Fruit fly (Drosophila melanogaster) whole organism, prepupa: ENCODE measurements around the gene CG32599.

Experiments used
- Blimp-1 ChIP-seq: fragments of 200-800 bp; sonication (Bioruptor generic); optimal IDR thresholded peaks from 3 replicates; lab custom pipeline; 2017; ENCODE audit warnings: missing biosample characterization, missing genetic modification characterization, mild to moderate bottlenecking, moderate library complexity, missing genetic modification reagents
- CG11294 ChIP-seq: fragments of 200-800 bp; sonication (Bioruptor generic); IDR thresholded peaks from 2 replicates; pipeline ENCODE4 v1.3.6; 2022; ENCODE audit warnings: missing biosample characterization, missing genetic modification characterization
- CG11762 ChIP-seq: fragments of 200-800 bp; sonication (Bioruptor generic); optimal IDR thresholded peaks from 3 replicates; lab custom pipeline; 2016; ENCODE audit warnings: missing biosample characterization, missing genetic modification characterization; ENCODE audit not compliant: insufficient read depth
- CG15336 ChIP-seq: fragments of 200-800 bp; sonication (Bioruptor generic); IDR thresholded peaks from 2 replicates; pipeline ENCODE4 v1.3.6; 2022; ENCODE audit warnings: missing biosample characterization, missing genetic modification characterization
- CG1621 ChIP-seq: fragments of 200-800 bp; sonication (Bioruptor generic); optimal IDR thresholded peaks from 3 replicates; lab custom pipeline; 2018; ENCODE audit warnings: missing biosample characterization, mild to moderate bottlenecking, missing genetic modification characterization
- CG16779 ChIP-seq: fragments of 200-800 bp; sonication (Bioruptor generic); optimal IDR thresholded peaks from 3 replicates; lab custom pipeline; 2017; ENCODE audit warnings: missing biosample characterization, mild to moderate bottlenecking, missing genetic modification characterization
- CG3032 ChIP-seq: fragments of 200-800 bp; optimal IDR thresholded peaks from 2 replicates; lab custom pipeline; 2019; ENCODE audit warnings: missing biosample characterization, mild to moderate bottlenecking, missing genetic modification characterization, moderate library complexity
- CG31627 ChIP-seq: fragments of 200-800 bp; sonication (Bioruptor generic); optimal IDR thresholded peaks from 3 replicates; lab custom pipeline; 2016; ENCODE audit warnings: missing biosample characterization, missing genetic modification characterization
- CG34406 ChIP-seq: fragments of 200-800 bp; sonication (Bioruptor generic); optimal IDR thresholded peaks from 3 replicates; lab custom pipeline; 2016; ENCODE audit warnings: missing biosample characterization, missing genetic modification characterization
- CG3919 ChIP-seq: fragments of 200-800 bp; sonication (Bioruptor generic); optimal IDR thresholded peaks from 3 replicates; lab custom pipeline; 2016; ENCODE audit warnings: missing biosample characterization, missing genetic modification characterization
- CG6163 ChIP-seq: fragments of 200-800 bp; sonication (Bioruptor generic); IDR thresholded peaks from 3 replicates; pipeline ENCODE4 v1.3.6; 2022; ENCODE audit warnings: missing biosample characterization, missing genetic modification characterization
- CG6276 ChIP-seq: fragments of 200-800 bp; sonication (Bioruptor generic); optimal IDR thresholded peaks from 2 replicates; lab custom pipeline; 2017; ENCODE audit warnings: missing biosample characterization, mild to moderate bottlenecking, missing genetic modification characterization
- CG6808 ChIP-seq: fragments of 200-800 bp; sonication (Bioruptor generic); optimal IDR thresholded peaks from 3 replicates; lab custom pipeline; 2017; ENCODE audit warnings: missing biosample characterization, missing genetic modification characterization, mild to moderate bottlenecking, moderate library complexity, missing genetic modification reagents
- CG6854 ChIP-seq: fragments of 200-800 bp; sonication (Bioruptor generic); optimal IDR thresholded peaks from 2 replicates; lab custom pipeline; 2017; ENCODE audit warnings: missing biosample characterization, mild to moderate bottlenecking, missing genetic modification characterization
- CG8119 ChIP-seq: fragments of 200-800 bp; sonication (Bioruptor generic); IDR thresholded peaks from 3 replicates; pipeline ENCODE4 v1.3.6; 2022; ENCODE audit warnings: missing biosample characterization, missing genetic modification characterization
- CG9139 ChIP-seq: fragments of 200-800 bp; sonication (Bioruptor generic); optimal IDR thresholded peaks from 3 replicates; lab custom pipeline; 2017; ENCODE audit warnings: missing biosample characterization, mild to moderate bottlenecking, missing genetic modification characterization
- Eip75B ChIP-seq: fragments of 200-800 bp; sonication (Bioruptor generic); optimal IDR thresholded peaks from 3 replicates; lab custom pipeline; 2016; ENCODE audit warnings: missing biosample characterization, missing genetic modification characterization
- Eip78C ChIP-seq: fragments of 200-800 bp; sonication (Bioruptor generic); peaks from one replicate; lab custom pipeline; 2016; ENCODE audit warnings: missing biosample characterization, missing genetic modification characterization
- Ets21C ChIP-seq: fragments of 200-800 bp; sonication (Bioruptor generic); optimal IDR thresholded peaks from 3 replicates; lab custom pipeline; 2016; ENCODE audit warnings: missing biosample characterization, missing genetic modification characterization
- Gug ChIP-seq: fragments of 200-800 bp; sonication (Bioruptor generic); IDR thresholded peaks from 2 replicates; pipeline ENCODE4 v1.3.6; 2022; ENCODE audit warnings: missing biosample characterization, missing genetic modification characterization
- Hr38 ChIP-seq: sonication (Bioruptor generic); optimal IDR thresholded peaks from 2 replicates; lab custom pipeline; 2016; ENCODE audit warnings: missing biosample characterization, missing genetic modification characterization
- Met ChIP-seq: fragments of 200-800 bp; sonication (Bioruptor generic); optimal IDR thresholded peaks from 3 replicates; lab custom pipeline; 2016; ENCODE audit warnings: missing biosample characterization, missing genetic modification characterization
- Smox ChIP-seq: fragments of 200-800 bp; sonication (Bioruptor generic); optimal IDR thresholded peaks from 3 replicates; lab custom pipeline; 2016; ENCODE audit warnings: missing biosample characterization, missing genetic modification characterization
- Sox102F ChIP-seq: fragments of 200-800 bp; sonication (Bioruptor generic); optimal IDR thresholded peaks from 2 replicates; lab custom pipeline; 2016; ENCODE audit warnings: missing biosample characterization, mild to moderate bottlenecking, missing genetic modification characterization
- Sox14 ChIP-seq: fragments of 200-800 bp; sonication (Bioruptor generic); optimal IDR thresholded peaks from 3 replicates; lab custom pipeline; 2016; ENCODE audit warnings: missing biosample characterization, missing genetic modification characterization
- achi ChIP-seq: fragments of 200-800 bp; sonication (Bioruptor generic); optimal IDR thresholded peaks from 3 replicates; lab custom pipeline; 2016; ENCODE audit warnings: missing biosample characterization, missing genetic modification characterization
- acj6 ChIP-seq: fragments of 200-800 bp; sonication (Bioruptor generic); optimal IDR thresholded peaks from 3 replicates; lab custom pipeline; 2016; ENCODE audit warnings: missing biosample characterization, missing genetic modification characterization
- dsx ChIP-seq: fragments of 200-800 bp; optimal IDR thresholded peaks from 3 replicates; lab custom pipeline; 2019; ENCODE audit warnings: missing biosample characterization, mild to moderate bottlenecking, missing genetic modification characterization, moderate library complexity; ENCODE audit not compliant: poor library complexity, severe bottlenecking
- eg ChIP-seq: fragments of 200-800 bp; sonication (Bioruptor generic); IDR thresholded peaks from 3 replicates; pipeline ENCODE4 v1.3.6; 2022; ENCODE audit warnings: missing biosample characterization, missing genetic modification characterization
- fd85E ChIP-seq: fragments of 200-800 bp; sonication (Bioruptor generic); optimal IDR thresholded peaks from 3 replicates; lab custom pipeline; 2016; ENCODE audit warnings: missing biosample characterization, missing genetic modification characterization
- fkh ChIP-seq: fragments of 200-800 bp; sonication (Bioruptor generic); optimal IDR thresholded peaks from 3 replicates; lab custom pipeline; 2017; ENCODE audit warnings: missing biosample characterization, mild to moderate bottlenecking, missing genetic modification characterization, moderate library complexity
- lz ChIP-seq: fragments of 200-800 bp; sonication (Bioruptor generic); optimal IDR thresholded peaks from 3 replicates; lab custom pipeline; 2016; ENCODE audit warnings: missing biosample characterization, missing genetic modification characterization
- net ChIP-seq: fragments of 200-800 bp; sonication (Bioruptor generic); optimal IDR thresholded peaks from 3 replicates; lab custom pipeline; 2016; ENCODE audit warnings: missing biosample characterization, missing genetic modification characterization
- pdm3 ChIP-seq: fragments of 200-800 bp; sonication (Bioruptor generic); optimal IDR thresholded peaks from 3 replicates; lab custom pipeline; 2016; ENCODE audit warnings: missing biosample characterization, missing genetic modification characterization
- salr ChIP-seq, 2 experiments: fragments of 200-800 bp; sonication (Bioruptor generic); optimal IDR thresholded peaks; 3 replicates each; lab custom pipeline; 2016 to 2018; ENCODE audit warnings: missing biosample characterization in 2 of 2, missing genetic modification characterization in 2 of 2, mild to moderate bottlenecking in 1 of 2
- spab ChIP-seq: fragments of 200-800 bp; sonication (Bioruptor generic); optimal IDR thresholded peaks from 2 replicates; lab custom pipeline; 2017; ENCODE audit warnings: missing biosample characterization, mild to moderate bottlenecking, missing genetic modification characterization, missing genetic modification reagents
- ss ChIP-seq, 2 experiments: fragments of 200-800 bp; sonication (Bioruptor generic); optimal IDR thresholded peaks; 2 replicates in 1 of 2; 3 replicates in 1 of 2; lab custom pipeline; 2017 to 2018; ENCODE audit warnings: mild to moderate bottlenecking in 2 of 2, missing biosample characterization in 2 of 2, missing genetic modification characterization in 2 of 2, moderate library complexity in 1 of 2
- svp ChIP-seq: fragments of 200-800 bp; sonication (Bioruptor generic); peaks from one replicate; lab custom pipeline; 2016; ENCODE audit warnings: missing biosample characterization, missing genetic modification characterization
- vri ChIP-seq: fragments of 200-800 bp; sonication (Bioruptor generic); optimal IDR thresholded peaks from 3 replicates; lab custom pipeline; 2016; ENCODE audit warnings: missing biosample characterization, mild to moderate bottlenecking, missing genetic modification characterization

Gene CG32599

DNA sequence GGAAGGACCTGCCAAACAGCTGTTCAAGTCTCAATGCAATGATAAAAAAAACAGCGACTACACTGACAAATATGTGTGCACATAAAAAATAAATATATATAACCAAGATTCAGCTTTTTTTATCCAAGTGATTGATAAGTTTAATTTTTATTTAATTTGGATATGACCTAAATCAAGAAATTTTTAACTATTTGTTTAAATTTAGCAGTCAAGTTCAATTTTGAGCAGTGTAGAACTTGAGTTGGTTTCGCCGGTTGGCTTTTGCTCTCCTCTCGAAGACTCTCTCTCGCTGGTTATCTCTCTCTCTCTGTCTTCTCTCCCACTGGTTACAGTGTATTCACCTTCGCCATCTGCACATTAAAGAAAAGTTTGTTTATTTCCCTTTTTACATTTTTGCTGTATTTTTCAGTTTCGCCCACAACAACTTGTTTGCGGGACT, 25.4 kb upstream of the CG32599 start (continued):
- TF ChIP-seq CG11294 (GFP tag; lab: Robert Waterston, UW) (peak; percentile 87), Ets21C (GFP tag; lab: Kevin White, UChicago) (peak; percentile 92), CG31627 (GFP tag; lab: Kevin White, UChicago) (peak; percentile 95), Gug (GFP tag; lab: Robert Waterston, UW) (peak; percentile 93), CG16779 (peak; percentile 90), eg (GFP tag; lab: Robert Waterston, UW) (peak; percentile 97), svp (GFP tag; lab: Kevin White, UChicago) (peak; percentile 96), CG6854 (GFP tag; lab: Kevin White, UChicago) (peak; percentile 97), CG6276 (GFP tag; lab: Kevin White, UChicago) (peak; percentile 90), Eip75B (GFP tag; lab: Kevin White, UChicago) (peak; percentile 98), acj6 (GFP tag; lab: Kevin White, UChicago) (peak; percentile 97), Blimp-1 (GFP tag; lab: Kevin White, UChicago) (peak; percentile 90), fkh (GFP tag; lab: Kevin White, UChicago) (peak; percentile 44), fd85E (GFP tag; lab: Kevin White, UChicago) (peak; percentile 91), vri (peak; percentile 93), Hr38 (GFP tag; lab: Kevin White, UChicago) (no peak), CG34406 (GFP tag; lab: Kevin White, UChicago) (peak; percentile 97), net (GFP tag; lab: Kevin White, UChicago) (peak; percentile 97), CG9139 (GFP tag; lab: Kevin White, UChicago) (peak; percentile 96), dsx (peak; percentile 97), spab (peak; percentile 96), CG6163 (GFP tag; lab: Robert Waterston, UW) (peak; percentile 98), CG11762 (GFP tag; lab: Kevin White, UChicago) (peak; percentile 96), Sox102F (GFP tag; lab: Kevin White, UChicago) (peak; percentile 93), salr (GFP tag; optimal IDR thresholded peaks at IDR 0.05; lab: Kevin White, UChicago) (peak; percentile 89 to 93), CG3919 (peak; percentile 97), CG15336 (GFP tag; lab: Robert Waterston, UW) (peak; percentile 98), Sox14 (GFP tag; lab: Kevin White, UChicago) (peak; percentile 95), lz (peak; percentile 97), Smox (GFP tag; lab: Kevin White, UChicago) (peak; percentile 97), Met (GFP tag; lab: Kevin White, UChicago) (peak; percentile 98), CG1621 (tag; lab: Kevin White, UChicago) (peak; percentile 94), pdm3 (GFP tag; lab: Kevin White, UChicago) (peak; percentile 96)

dm6 chrX:14221182-14221581, 22.3 kb upstream of the CG32599 start:
- peak; percentile 49 for TF ChIP-seq Eip78C (GFP tag; lab: Kevin White, UChicago)
- TF ChIP-seq CG6808 = no peak
- no peak for TF ChIP-seq ss (GFP tag; optimal IDR thresholded peaks at IDR 0.05; lab: Kevin White, UChicago)
- no peak for TF ChIP-seq CG11294 (GFP tag; lab: Robert Waterston, UW)
- TF ChIP-seq svp (GFP tag; lab: Kevin White, UChicago) = no peak
- TF ChIP-seq spab = no peak
- TF ChIP-seq CG6854 (GFP tag; lab: Kevin White, UChicago) = no peak

- TF ChIP-seq CG8119 (GFP tag; lab: Robert Waterston, UW) (no peak), Eip75B (GFP tag; lab: Kevin White, UChicago) (no peak), net (GFP tag; lab: Kevin White, UChicago) (no peak), achi (GFP tag; lab: Kevin White, UChicago) (no peak), CG3032 (tag; lab: Kevin White, UChicago) (no peak), CG3919 (no peak)
Observed at dm6 chrX:14221995-14222394, 21.5 kb upstream of the CG32599 start.
